Fruit fly (Drosophila melanogaster) Kc167 (cell line): ENCODE results near the gene CG7966.

Source experiments
- h ChIP-seq: fragments of >200 bp; optimal IDR thresholded peaks from 3 replicates; lab custom pipeline; 2018; ENCODE audit warnings: missing external identifiers
- psq ChIP-seq: fragments of >200 bp; optimal IDR thresholded peaks from 2 replicates; lab custom pipeline; 2017; ENCODE audit warnings: missing external identifiers

dm6 chr3R:13082382-13082781 is 31.1 kb upstream of the CG7966 start:
- TF ChIP-seq psq (lab: Kevin White, UChicago) (no peak), h (lab: Kevin White, UChicago) (no peak)
